Worm (Caenorhabditis elegans) whole organism, late embryonic: Measurements from ENCODE around the gene acc-2.

Source experiments
- ama-1 ChIP-seq: fragments of 150-350 bp; optimal IDR thresholded peaks from 2 replicates; lab custom pipeline; 2014
- ceh-22 ChIP-seq: sonication (generic microtip); optimal IDR thresholded peaks from 2 replicates; lab custom pipeline; 2017; ENCODE audit warnings: missing biosample characterization, missing genetic modification characterization
- ceh-48 ChIP-seq: sonication (generic microtip); optimal IDR thresholded peaks from 2 replicates; lab custom pipeline; 2016; ENCODE audit warnings: missing genetic modification characterization, inconsistent platforms, missing compliant biosample characterization
- elt-4 ChIP-seq: sonication (generic microtip); optimal IDR thresholded peaks from 2 replicates; lab custom pipeline; 2016; ENCODE audit warnings: missing genetic modification characterization, missing compliant biosample characterization
- fax-1 ChIP-seq: sonication (generic microtip); optimal IDR thresholded peaks from 2 replicates; lab custom pipeline; 2016; ENCODE audit warnings: missing genotype, missing genetic modification characterization, missing compliant biosample characterization
- nhr-11 ChIP-seq: fragments of 150-350 bp; optimal IDR thresholded peaks from 2 replicates; lab custom pipeline; 2014; ENCODE audit warnings: missing biosample characterization, missing genetic modification characterization

ce11 chrIV:8979695-8980094 lies 36.9 kb upstream of the acc-2 start, which contains the start of gene col-119:
- no peak for TF ChIP-seq elt-4 (tag; lab: Kevin White, UChicago)
- TF ChIP-seq fax-1 (tag; lab: Kevin White, UChicago) = no peak
- no peak for TF ChIP-seq ceh-48 (tag; lab: Kevin White, UChicago)
- TF ChIP-seq ama-1 = no peak
- TF ChIP-seq ceh-22 (tag; lab: Kevin White, UChicago) = no peak
- no peak for TF ChIP-seq nhr-11
